Fruit fly (Drosophila melanogaster): ENCODE data around the gene CG13066.

Gene CG13066

DNA sequence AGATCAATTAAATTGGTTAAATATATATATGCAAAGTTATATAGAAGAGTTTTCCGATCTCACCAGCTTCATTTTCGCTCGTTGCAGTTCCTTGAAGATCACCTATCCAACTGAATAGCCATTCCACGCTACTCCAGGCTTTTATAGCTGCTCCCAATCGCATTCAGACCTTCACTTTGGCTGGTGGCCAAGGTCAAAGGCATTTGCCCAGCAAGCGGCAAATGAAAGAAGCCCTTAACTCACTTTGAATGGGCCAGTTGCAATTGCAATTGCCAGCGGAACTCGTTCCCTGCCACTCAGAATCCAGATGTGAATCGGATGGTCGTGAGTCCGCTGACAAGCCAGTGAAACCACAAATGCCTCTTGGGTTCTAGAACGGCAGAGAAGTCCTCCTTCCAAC lies 11.2 kb upstream of the CG13066 start, which contains the start of gene CG34247:
TSS of gene CG34247 (minus strand) at position 101 of the 400 bp plus-strand sequence.
- TF ChIP-seq CG30403 (GFP tag; optimal IDR thresholded peaks at IDR 0.05) (no peak), gce (GFP tag; IDR thresholded peaks at IDR 0.05) (no peak), CG16863 (GFP tag; optimal IDR thresholded peaks at IDR 0.05) (no peak), CG15601 (tag; optimal IDR thresholded peaks at IDR 0.05) (no peak), Fer3 (tag; optimal IDR thresholded peaks at IDR 0.05) (no peak)

DNA sequence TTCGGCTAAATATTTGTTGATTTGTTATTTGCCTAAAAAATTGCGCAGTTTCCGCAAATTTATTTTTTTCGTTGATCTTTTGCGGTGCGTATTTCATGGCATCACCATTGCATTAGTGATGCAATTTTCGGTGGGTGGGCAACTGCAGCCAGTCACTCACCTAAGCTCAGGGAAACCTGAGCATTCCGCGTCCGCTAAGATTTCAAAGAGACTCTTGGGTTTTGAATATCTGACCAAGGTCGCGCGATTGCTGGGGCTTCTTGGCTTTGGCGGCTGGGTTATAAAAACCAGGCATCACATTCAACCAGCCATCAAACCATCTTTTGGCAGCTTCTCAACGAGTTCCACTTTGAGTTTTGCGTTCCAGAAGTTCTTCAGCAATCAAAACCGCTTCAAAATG lies 10.3 kb upstream of the CG13066 start, which contains the start of gene CG13071:
TSS of gene CG13071 (plus strand) at position 301 of the 400 bp plus-strand sequence.
- no peak for TF ChIP-seq hb (GFP tag; IDR thresholded peaks at IDR 0.05; ENCODE audit: partially characterized antibody)
- no peak for TF ChIP-seq HLHmδ (GFP tag; optimal IDR thresholded peaks at IDR 0.05)
- no peak for TF ChIP-seq HLH54F (GFP tag; optimal IDR thresholded peaks at IDR 0.05)
- TF ChIP-seq CG2678 (tag; optimal IDR thresholded peaks at IDR 0.05), result no peak
- TF ChIP-seq br (optimal IDR thresholded peaks at IDR 0.05), result no peak
- no peak for TF ChIP-seq sr (GFP tag; IDR thresholded peaks at IDR 0.05)
- TF ChIP-seq dati (GFP tag; IDR thresholded peaks at IDR 0.05), result no peak
- no peak for TF ChIP-seq bowl (GFP tag; IDR thresholded peaks at IDR 0.05)
- no peak for TF ChIP-seq da (GFP tag; optimal IDR thresholded peaks at IDR 0.05)
- TF ChIP-seq NC2α (GFP tag; optimal IDR thresholded peaks at IDR 0.05), result no peak

dm6 chr3L:16263043-16263442 lies 9.7 kb upstream of the CG13066 start, which contains the start of gene CG13070:
TSS of gene CG13070 (plus strand) at chr3L:16263343.
- TF ChIP-seq en (GFP tag; optimal IDR thresholded peaks at IDR 0.05) (no peak), Doc2 (GFP tag; IDR thresholded peaks at IDR 0.05) (no peak), CG12155 (GFP tag; optimal IDR thresholded peaks at IDR 0.05) (no peak), Hey (tag; optimal IDR thresholded peaks at IDR 0.05) (no peak), CG15479 (GFP tag; optimal IDR thresholded peaks at IDR 0.05) (no peak), CG30431 (GFP tag; optimal IDR thresholded peaks at IDR 0.05) (no peak), CG9797 (GFP tag; optimal IDR thresholded peaks at IDR 0.05) (no peak), Bgb (GFP tag; IDR thresholded peaks at IDR 0.05; ENCODE audit: partially characterized antibody) (no peak), fu2 (GFP tag; optimal IDR thresholded peaks at IDR 0.05) (no peak), fd64A (GFP tag; optimal IDR thresholded peaks at IDR 0.05) (no peak), CG4707 (GFP tag; optimal IDR thresholded peaks at IDR 0.05) (no peak), shn (GFP tag; optimal IDR thresholded peaks at IDR 0.05) (no peak), lmd (GFP tag; IDR thresholded peaks at IDR 0.05) (no peak), Max (GFP tag; optimal IDR thresholded peaks at IDR 0.05) (no peak), Ets65A (GFP tag) (no peak), CG8765 (GFP tag; IDR thresholded peaks at IDR 0.05) (no peak), Xbp1 (GFP tag; optimal IDR thresholded peaks at IDR 0.05) (no peak), CG17802 (tag; optimal IDR thresholded peaks at IDR 0.05) (no peak)

dm6 chr3L:16265000-16265399 lies 7.7 kb upstream of the CG13066 start, which contains the start of the genes CG13051 and CG13069:
TSS of gene CG13051 (minus strand) at chr3L:16265100.
TSS of gene CG13069 (plus strand) at chr3L:16265385.
- TF ChIP-seq Max (GFP tag; optimal IDR thresholded peaks at IDR 0.05) (no peak), chinmo (GFP tag; IDR thresholded peaks at IDR 0.05; ENCODE audit: partially characterized antibody) (0 out of 4 replicates have a peak, but pooled peaks have one; percentile 15)

dm6 chr3L:16268106-16268733 lies 4.5 kb upstream of the CG13066 start, which contains the start of gene CG4950:
TSS of gene CG4950 (minus strand) at chr3L:16268156.
- TF ChIP-seq nom (GFP tag; optimal IDR thresholded peaks at IDR 0.05) (peak; percentile 15), nerfin-2 (GFP tag; IDR thresholded peaks at IDR 0.05; ENCODE audit: partially characterized antibody) (no peak), Adf1 (GFP tag; IDR thresholded peaks at IDR 0.05) (no peak), CG5953 (GFP tag; IDR thresholded peaks at IDR 0.05) (no peak), hb (GFP tag; IDR thresholded peaks at IDR 0.05; ENCODE audit: partially characterized antibody) (no peak), bsh (GFP tag; optimal IDR thresholded peaks at IDR 0.05) (peak in 1 of 2 experiments; percentile 9), Optix (GFP tag; IDR thresholded peaks at IDR 0.05) (no peak), CG6765 (GFP tag; optimal IDR thresholded peaks at IDR 0.05) (no peak), fd96Cb (tag; optimal IDR thresholded peaks at IDR 0.05) (no peak), CG15073 (GFP tag; optimal IDR thresholded peaks at IDR 0.05) (no peak)
